Fruit fly (Drosophila melanogaster): ENCODE measurements around the gene TfIIFalpha.

Gene TfIIFalpha

dm6 chr3R:6405674-6406565 is 25.7 kb downstream of the TfIIFalpha start, which contains the start of gene Dmtn (continued):
- peak; percentile 10 for TF ChIP-seq CG15011 (GFP tag; optimal IDR thresholded peaks at IDR 0.05)
- TF ChIP-seq CG3065 (GFP tag; optimal IDR thresholded peaks at IDR 0.05): no peak
- TF ChIP-seq usp (GFP tag; optimal IDR thresholded peaks at IDR 0.05): no peak
- no peak for TF ChIP-seq Mad (GFP tag; optimal IDR thresholded peaks at IDR 0.05)
- TF ChIP-seq Sox102F (GFP tag; optimal IDR thresholded peaks at IDR 0.05): peak; percentile 12
- peak; percentile 49 for TF ChIP-seq nom (GFP tag; optimal IDR thresholded peaks at IDR 0.05)
- peak; percentile 52 for TF ChIP-seq lab (GFP tag; optimal IDR thresholded peaks at IDR 0.05)
- TF ChIP-seq CG4424 (GFP tag; optimal IDR thresholded peaks at IDR 0.05): peak; percentile 38
- TF ChIP-seq crol (GFP tag; IDR thresholded peaks at IDR 0.05): no peak
- peak; percentile 24 for TF ChIP-seq NC2α (GFP tag; optimal IDR thresholded peaks at IDR 0.05)
- TF ChIP-seq CG15073 (GFP tag; optimal IDR thresholded peaks at IDR 0.05): no peak
- TF ChIP-seq fd102C (GFP tag; optimal IDR thresholded peaks at IDR 0.05): peak; percentile 21
- TF ChIP-seq CG7357 (GFP tag; IDR thresholded peaks at IDR 0.05): peak; percentile 81
- no peak for TF ChIP-seq CG3407 (GFP tag; optimal IDR thresholded peaks at IDR 0.05)
- TF ChIP-seq CG17385 (GFP tag; optimal IDR thresholded peaks at IDR 0.05): no peak
- peak in 1 of 2 experiments; percentile 7 for TF ChIP-seq crp (GFP tag; optimal IDR thresholded peaks at IDR 0.05)
- peak in 1 of 2 experiments; percentile 21 for TF ChIP-seq Trl (optimal IDR thresholded peaks at IDR 0.05)
- no peak for TF ChIP-seq Trl (GFP tag; optimal IDR thresholded peaks at IDR 0.05)
- TF ChIP-seq CG12391 (tag; optimal IDR thresholded peaks at IDR 0.05): peak; percentile 62
- TF ChIP-seq zfh2 (GFP tag; optimal IDR thresholded peaks at IDR 0.05): peak; percentile 17
- TF ChIP-seq bsh (GFP tag; optimal IDR thresholded peaks at IDR 0.05): peak in 1 of 2 experiments; percentile 20
- TF ChIP-seq CG10147 (GFP tag; optimal IDR thresholded peaks at IDR 0.05): peak; percentile 38
- peak; percentile 15 for TF ChIP-seq CG9817 (tag; optimal IDR thresholded peaks at IDR 0.05)
- TF ChIP-seq Tbp (GFP tag; optimal IDR thresholded peaks at IDR 0.05): no peak
- no peak for TF ChIP-seq Atf-2 (GFP tag; optimal IDR thresholded peaks at IDR 0.05)
- TF ChIP-seq Fer2 (tag; optimal IDR thresholded peaks at IDR 0.05): peak; percentile 9

- TF ChIP-seq CG34376 (GFP tag; optimal IDR thresholded peaks at IDR 0.05): peak; percentile 39
- TF ChIP-seq BEAF-32 (GFP tag; optimal IDR thresholded peaks at IDR 0.05): peak; percentile 37
- TF ChIP-seq Kr (GFP tag; optimal IDR thresholded peaks at IDR 0.05): peak; percentile 19
- no peak for TF ChIP-seq tup (GFP tag; optimal IDR thresholded peaks at IDR 0.05)
- TF ChIP-seq chn (GFP tag; optimal IDR thresholded peaks at IDR 0.05): no peak
- no peak for TF ChIP-seq br (optimal IDR thresholded peaks at IDR 0.05)
- TF ChIP-seq tgo (GFP tag; IDR thresholded peaks at IDR 0.05): no peak
- TF ChIP-seq CrebB (tag; optimal IDR thresholded peaks at IDR 0.05): no peak
- no peak for TF ChIP-seq klu (GFP tag; IDR thresholded peaks at IDR 0.05)
- TF ChIP-seq sob (GFP tag; IDR thresholded peaks at IDR 0.05): no peak
- no peak for TF ChIP-seq dm (GFP tag; optimal IDR thresholded peaks at IDR 0.05)
- no peak for TF ChIP-seq CG4328 (GFP tag; optimal IDR thresholded peaks at IDR 0.05)
- TF ChIP-seq CG2120 (GFP tag; optimal IDR thresholded peaks at IDR 0.05): no peak
- TF ChIP-seq aop (GFP tag; IDR thresholded peaks at IDR 0.05): no peak
- peak; percentile 19 for TF ChIP-seq CG15514 (GFP tag; optimal IDR thresholded peaks at IDR 0.05)
- no peak for TF ChIP-seq CG9609 (GFP tag; optimal IDR thresholded peaks at IDR 0.05)
- TF ChIP-seq Tbp (GFP tag; optimal IDR thresholded peaks at IDR 0.05): no peak
- TF ChIP-seq twi (tag; optimal IDR thresholded peaks at IDR 0.05): no peak
- TF ChIP-seq CG32532 (GFP tag; IDR thresholded peaks at IDR 0.05): no peak
- no peak for TF ChIP-seq Vsx1 (GFP tag; optimal IDR thresholded peaks at IDR 0.05)
- no peak for TF ChIP-seq CG6654 (GFP tag; optimal IDR thresholded peaks at IDR 0.05)
- no peak for TF ChIP-seq CG1024 (GFP tag; IDR thresholded peaks at IDR 0.05)
- peak; percentile 26 for TF ChIP-seq zen (tag; optimal IDR thresholded peaks at IDR 0.05)
- TF ChIP-seq Nf-YB (GFP tag; optimal IDR thresholded peaks at IDR 0.05): peak; percentile 21
Measured at dm6 chr3R:6406566-6407098, 26.4 kb downstream of the TfIIFalpha start, which contains the start of gene gpp. Gene gpp (plus strand): TSS chr3R:6406855.

Measured in whole organism, embryonic.